Worm (Caenorhabditis elegans): Measurements from ENCODE around the gene F39H12.3.

ce11 chrX:841393-841792 lies at the start of gene F39H12.3:
- TF ChIP-seq nhr-77 (tag; optimal IDR thresholded peaks at IDR 0.05), result no peak
- no peak for TF ChIP-seq ztf-11 (tag; optimal IDR thresholded peaks at IDR 0.05)
- TF ChIP-seq ztf-4 (tag; optimal IDR thresholded peaks at IDR 0.05), result no peak
- no peak for TF ChIP-seq mdl-1 (tag; optimal IDR thresholded peaks at IDR 0.05)
- TF ChIP-seq ceh-16 (tag; optimal IDR thresholded peaks at IDR 0.05), result no peak
- no peak for TF ChIP-seq nhr-12 (tag; optimal IDR thresholded peaks at IDR 0.05)
- no peak for TF ChIP-seq lin-15B (tag; optimal IDR thresholded peaks at IDR 0.05)
- TF ChIP-seq daf-12 (tag; optimal IDR thresholded peaks at IDR 0.05), result no peak
- no peak for TF ChIP-seq lin-39 (tag; optimal IDR thresholded peaks at IDR 0.05)
